Worm (Caenorhabditis elegans) whole organism, L4 larva: Measurements from ENCODE around the gene msp-59.

Experiments
- R02D3.7 ChIP-seq: fragments of 150-350 bp; sonication (generic microtip); optimal IDR thresholded peaks from 3 replicates; lab custom pipeline; 2014; ENCODE audit warnings: missing biosample characterization, missing genetic modification characterization
- dve-1 ChIP-seq: sonication (generic microtip); optimal IDR thresholded peaks from 2 replicates; lab custom pipeline; 2017; ENCODE audit warnings: antibody characterized with exemption, mild to moderate bottlenecking, missing genetic modification characterization, missing compliant biosample characterization; ENCODE audit not compliant: insufficient read depth
- lim-7 ChIP-seq: fragments of 200-800 bp; sonication (Bioruptor generic); IDR thresholded peaks from 2 replicates; pipeline ENCODE4 v1.3.6; 2022; ENCODE audit warnings: missing genetic modification characterization, missing compliant biosample characterization
- lsy-2 ChIP-seq, 2 experiments: fragments of 150-350 bp in 1 of 2; sonication (generic microtip) in 1 of 2; optimal IDR thresholded peaks; 2 replicates each; lab custom pipeline; 2014 to 2017; ENCODE audit warnings: missing biosample characterization in 2 of 2, missing genetic modification characterization in 2 of 2
- nhr-41 ChIP-seq: fragments of 200-800 bp; sonication (Bioruptor generic); IDR thresholded peaks from 2 replicates; pipeline ENCODE4 v1.3.6; 2022; ENCODE audit warnings: missing genetic modification reagents, missing genetic modification characterization, missing compliant biosample characterization
- nhr-76 ChIP-seq: fragments of 150-350 bp; optimal IDR thresholded peaks from 2 replicates; lab custom pipeline; 2014; ENCODE audit warnings: missing biosample characterization, missing genetic modification characterization
- pha-4 ChIP-seq, 2 experiments: fragments of 150-350 bp in 1 of 2; fragments of 200-800 bp in 1 of 2; sonication (Bioruptor generic) in 1 of 2; IDR thresholded peaks in 1 of 2; optimal IDR thresholded peaks in 1 of 2; 2 replicates each; pipeline versions ENCODE4 v1.3.6 to Lab custom; 2014 to 2022; ENCODE audit warnings: missing genetic modification characterization in 2 of 2, missing genetic modification reagents in 2 of 2, missing biosample characterization in 1 of 2, missing compliant biosample characterization in 1 of 2
- skn-1 ChIP-seq: fragments of 150-350 bp; optimal IDR thresholded peaks from 2 replicates; lab custom pipeline; 2014; ENCODE audit warnings: missing biosample characterization, missing genetic modification characterization
- unc-62 ChIP-seq, 3 experiments: fragments of 150-350 bp in 1 of 3; sonication (generic microtip); optimal IDR thresholded peaks in 2 of 3; peaks in 1 of 3; 1 replicate in 1 of 3; 2 replicates in 2 of 3; lab custom pipeline; 2014 to 2017; ENCODE audit warnings: missing biosample characterization in 3 of 3, missing genetic modification characterization in 3 of 3, missing genetic modification reagents in 3 of 3, missing genotype in 1 of 3

ce11 chrIV:5273385-5273784 is 39.5 kb downstream of the msp-59 start:
- no peak for TF ChIP-seq nhr-41 (GFP tag; lab: Robert Waterston, UW)
- TF ChIP-seq dve-1 (tag; lab: Kevin White, UChicago): no peak
- TF ChIP-seq nhr-76: no peak
- TF ChIP-seq pha-4 (GFP tag; IDR thresholded peaks at IDR 0.05; lab: Robert Waterston, UW): no peak; the same call in 1 of the 2 replicates
- TF ChIP-seq pha-4 (tag; optimal IDR thresholded peaks at IDR 0.05; lab: Kevin White, UChicago): no peak
- TF ChIP-seq lim-7 (GFP tag; lab: Robert Waterston, UW): no peak
- no peak for TF ChIP-seq skn-1 (tag; lab: Kevin White, UChicago)
- TF ChIP-seq lsy-2 (tag; optimal IDR thresholded peaks at IDR 0.05; lab: Kevin White, UChicago): no peak
- no peak for TF ChIP-seq R02D3.7 (tag; lab: Kevin White, UChicago)
- TF ChIP-seq unc-62 (GFP tag; optimal IDR thresholded peaks at IDR 0.05 in 1 of 2; lab: Kevin White, UChicago): peak in 1 of 2 experiments; percentile 54
- no peak for TF ChIP-seq unc-62 (tag; optimal IDR thresholded peaks at IDR 0.05; lab: Kevin White, UChicago)
